Worm (Caenorhabditis elegans) whole organism, early embryonic: ENCODE measurements around the gene nhr-145.

Experiments
- ama-1 ChIP-seq: fragments of 150-350 bp; optimal IDR thresholded peaks from 2 replicates; lab custom pipeline; 2014
- flt-1 ChIP-seq: fragments of 200-800 bp; sonication (Bioruptor generic); IDR thresholded peaks from 2 replicates; pipeline ENCODE4 v1.3.6; 2022; ENCODE audit warnings: missing genetic modification characterization, missing compliant biosample characterization
- tra-4 ChIP-seq: sonication (generic microtip); optimal IDR thresholded peaks from 2 replicates; lab custom pipeline; 2017; ENCODE audit warnings: missing genetic modification characterization, missing compliant biosample characterization

DNA sequence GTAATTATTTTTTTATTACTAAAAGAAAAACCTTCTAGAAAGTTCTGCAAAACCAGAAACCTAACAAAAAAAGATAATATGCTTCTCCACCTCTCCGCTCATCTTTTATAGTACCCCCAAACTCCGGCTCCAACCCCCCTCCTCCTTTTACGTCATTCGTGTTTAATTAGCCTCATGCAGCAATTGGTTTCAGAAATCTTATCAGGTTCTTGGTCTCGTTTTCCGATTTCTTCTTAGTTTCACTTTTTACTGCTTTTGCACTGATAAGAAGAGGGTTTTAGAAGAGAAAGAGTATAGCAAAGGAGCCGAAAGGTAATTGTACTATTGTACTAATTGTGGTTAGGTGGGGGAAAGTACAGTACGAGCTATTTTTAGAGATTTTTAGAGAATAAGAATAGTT is 36.1 kb upstream of the nhr-145 start:
- TF ChIP-seq ama-1 (lab: Kevin White, UChicago) (no peak), flt-1 (GFP tag; lab: Robert Waterston, UW) (no peak), tra-4 (tag; lab: Kevin White, UChicago) (no peak)
